Comparison of ENCODE assay signal across 8 worm cellular contexts in the genomic region with DNA sequence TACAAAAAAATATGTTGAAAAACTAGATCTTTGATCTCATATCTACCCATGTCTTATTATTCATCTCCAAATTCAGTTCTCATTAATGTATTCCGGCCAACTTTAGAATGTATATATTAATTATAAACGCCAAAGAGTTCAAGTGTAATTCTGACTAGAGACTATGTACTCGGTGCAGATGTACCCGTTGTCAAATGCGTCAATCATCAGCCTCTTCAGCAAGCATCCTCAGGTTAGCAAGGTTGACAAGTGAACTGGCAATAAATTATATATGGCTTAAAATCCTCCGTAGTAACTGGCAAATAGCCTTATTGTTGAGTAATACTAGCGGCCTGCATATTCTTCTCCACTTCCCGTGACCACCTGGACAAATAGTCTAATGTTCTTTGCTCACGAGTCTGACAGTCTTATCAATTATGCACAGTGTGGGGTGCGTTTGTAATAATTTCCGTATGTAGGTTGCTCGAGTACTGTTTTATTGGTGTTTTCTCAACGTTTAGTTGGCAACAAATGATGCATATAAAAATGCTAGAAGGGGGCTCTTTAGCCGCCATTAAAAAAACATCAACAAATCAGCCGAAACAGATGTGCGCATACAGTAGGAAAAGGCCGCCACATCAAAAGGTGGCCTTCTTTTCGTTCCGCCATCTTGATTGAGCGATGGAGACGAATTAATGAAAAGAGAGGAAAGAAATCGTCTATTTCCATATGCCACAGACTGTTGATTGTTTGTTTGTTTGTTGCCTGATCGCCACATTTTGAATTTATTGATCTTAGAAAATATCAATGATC.
TF ChIP-seq lines count a peak whose summit lies in the region.

No protein-coding gene starts in this region.

TF ChIP-seq in whole organism, L1 larva, 84 proteins besides CTCF, POLR2A, EP300 and RAD21 (continues in another document):
- TF ChIP-seq lin-35 (GFP tag; optimal IDR thresholded peaks at IDR 0.05; lab: Kevin White, UChicago) (peak in 1 of 2 experiments; percentile 2), ztf-11 (tag; optimal IDR thresholded peaks at IDR 0.05; lab: Kevin White, UChicago) (no peak), mep-1 (tag; optimal IDR thresholded peaks at IDR 0.05; lab: Kevin White, UChicago) (peak; percentile 14), unc-98 (GFP tag; IDR thresholded peaks at IDR 0.05; lab: Robert Waterston, UW) (no peak), elt-2 (tag; optimal IDR thresholded peaks at IDR 0.05; lab: Kevin White, UChicago) (peak; percentile 43), egl-13 (tag; optimal IDR thresholded peaks at IDR 0.05; lab: Kevin White, UChicago) (peak; percentile 60), dsc-1 (tag; optimal IDR thresholded peaks at IDR 0.05; lab: Kevin White, UChicago) (peak; percentile 95), nhr-20 (tag; optimal IDR thresholded peaks at IDR 0.05; lab: Kevin White, UChicago) (peak; percentile 73), fkh-10 (GFP tag; optimal IDR thresholded peaks at IDR 0.05; lab: Kevin White, UChicago) (no peak), sox-4 (tag; optimal IDR thresholded peaks at IDR 0.05; lab: Kevin White, UChicago) (peak; percentile 28)

TF ChIP-seq in whole organism, L2 larva, 48 proteins besides CTCF, POLR2A, EP300 and RAD21 (continues in another document):
- no peak for TF ChIP-seq lin-13 (GFP tag; optimal IDR thresholded peaks at IDR 0.05; lab: Kevin White, UChicago)
- TF ChIP-seq sma-9 (GFP tag; optimal IDR thresholded peaks at IDR 0.05; lab: Kevin White, UChicago): peak; percentile 60
- TF ChIP-seq sma-9 (tag; optimal IDR thresholded peaks at IDR 0.05; lab: Kevin White, UChicago): no peak
- TF ChIP-seq nhr-25 (tag; optimal IDR thresholded peaks at IDR 0.05; lab: Kevin White, UChicago): peak; percentile 13
- TF ChIP-seq skn-1 (tag; optimal IDR thresholded peaks at IDR 0.05; lab: Kevin White, UChicago): no peak
- no peak for TF ChIP-seq sem-4 (tag; optimal IDR thresholded peaks at IDR 0.05; lab: Kevin White, UChicago)
- no peak for TF ChIP-seq snpc-4 (tag; optimal IDR thresholded peaks at IDR 0.05; lab: Kevin White, UChicago)
- no peak for TF ChIP-seq Y55F3AM.14 (GFP tag; optimal IDR thresholded peaks at IDR 0.05; lab: Kevin White, UChicago)
- TF ChIP-seq nhr-21 (tag; optimal IDR thresholded peaks at IDR 0.05; lab: Kevin White, UChicago): no peak
- TF ChIP-seq F13H6.1 (tag; optimal IDR thresholded peaks at IDR 0.05; lab: Kevin White, UChicago): no peak
- TF ChIP-seq unc-62 (GFP tag; optimal IDR thresholded peaks at IDR 0.05; lab: Kevin White, UChicago): no peak

TF ChIP-seq in whole organism, L3 larva, 47 proteins besides CTCF, POLR2A, EP300 and RAD21 (continues in another document):
- TF ChIP-seq mdl-1 (tag; optimal IDR thresholded peaks at IDR 0.05; lab: Kevin White, UChicago) (no peak), fkh-2 (tag; optimal IDR thresholded peaks at IDR 0.05; lab: Kevin White, UChicago) (no peak), nhr-77 (tag; optimal IDR thresholded peaks at IDR 0.05; lab: Kevin White, UChicago) (no peak), elt-1 (tag; optimal IDR thresholded peaks at IDR 0.05; lab: Kevin White, UChicago) (no peak), pha-4 (tag; optimal IDR thresholded peaks at IDR 0.05; lab: Kevin White, UChicago) (no peak), nhr-25 (tag; optimal IDR thresholded peaks at IDR 0.05; lab: Kevin White, UChicago) (peak; percentile 9), lin-39 (tag; optimal IDR thresholded peaks at IDR 0.05; lab: Kevin White, UChicago) (no peak), nhr-237 (tag; optimal IDR thresholded peaks at IDR 0.05; lab: Kevin White, UChicago) (no peak), ceh-28 (tag; optimal IDR thresholded peaks at IDR 0.05; lab: Kevin White, UChicago) (no peak), fos-1 (tag; optimal IDR thresholded peaks at IDR 0.05; lab: Kevin White, UChicago) (no peak), snpc-4 (tag; optimal IDR thresholded peaks at IDR 0.05; lab: Kevin White, UChicago) (no peak)

TF ChIP-seq in whole organism, L4 larva, 104 proteins besides CTCF, POLR2A, EP300 and RAD21 (continues in another document):
- TF ChIP-seq zfp-3 (GFP tag; conservative IDR thresholded peaks at IDR 0.05; lab: Robert Waterston, UW): no peak
- peak; percentile 31 for TF ChIP-seq hlh-30 (tag; optimal IDR thresholded peaks at IDR 0.05; lab: Kevin White, UChicago; ENCODE audit: insufficient read depth)
- peak; percentile 29; the same call in 1 of the 2 replicates for TF ChIP-seq dmd-6 (GFP tag; IDR thresholded peaks at IDR 0.05; lab: Robert Waterston, UW)
- TF ChIP-seq Y5F2A.4 (GFP tag; optimal IDR thresholded peaks at IDR 0.05; lab: Kevin White, UChicago): no peak
- TF ChIP-seq daf-16 (GFP tag; optimal IDR thresholded peaks at IDR 0.05; lab: Kevin White, UChicago): no peak
- peak; percentile 52 for TF ChIP-seq daf-16 (tag; optimal IDR thresholded peaks at IDR 0.05; lab: Kevin White, UChicago)
- peak; percentile 46 for TF ChIP-seq hlh-11 (tag; optimal IDR thresholded peaks at IDR 0.05; lab: Kevin White, UChicago)
- TF ChIP-seq php-3 (GFP tag; IDR thresholded peaks at IDR 0.05; lab: Robert Waterston, UW): peak; percentile 52; the same call in 1 of the 2 replicates
- TF ChIP-seq ctbp-1 (GFP tag; IDR thresholded peaks at IDR 0.05; lab: Robert Waterston, UW): no peak

TF ChIP-seq in whole organism, early embryonic, 17 proteins besides CTCF, POLR2A, EP300 and RAD21:
- TF ChIP-seq hmg-4 (GFP tag; optimal IDR thresholded peaks at IDR 0.05; lab: Kevin White, UChicago) (peak; percentile 51), pes-1 (GFP tag; IDR thresholded peaks at IDR 0.05; lab: Robert Waterston, UW) (no peak)

TF ChIP-seq in whole organism, late embryonic, 69 proteins besides CTCF, POLR2A, EP300 and RAD21:
- peak; percentile 20 for TF ChIP-seq unc-55 (GFP tag; optimal IDR thresholded peaks at IDR 0.05; lab: Kevin White, UChicago)
- no peak for TF ChIP-seq sox-2 (GFP tag; IDR thresholded peaks at IDR 0.05; lab: Robert Waterston, UW)

TF ChIP-seq in whole organism, mixed stage, embryonic, 35 proteins besides CTCF, POLR2A, EP300 and RAD21:
- TF ChIP-seq blmp-1 (tag; optimal IDR thresholded peaks at IDR 0.05; lab: Kevin White, UChicago): no peak
- TF ChIP-seq lin-32 (GFP tag; optimal IDR thresholded peaks at IDR 0.05; lab: Kevin White, UChicago): peak; percentile 60
- peak; percentile 46 for TF ChIP-seq nhr-2 (tag; optimal IDR thresholded peaks at IDR 0.05; lab: Kevin White, UChicago)
- peak; percentile 21 for TF ChIP-seq unc-62 (GFP tag; optimal IDR thresholded peaks at IDR 0.05; lab: Kevin White, UChicago)
- no peak for TF ChIP-seq nhr-237 (tag; optimal IDR thresholded peaks at IDR 0.05; lab: Kevin White, UChicago)

TF ChIP-seq in whole organism, young adult, 124 proteins besides CTCF, POLR2A, EP300 and RAD21:
- TF ChIP-seq sdz-38 (tag; optimal IDR thresholded peaks at IDR 0.05; lab: Kevin White, UChicago): no peak
- peak; percentile 41 for TF ChIP-seq nhr-80 (tag; optimal IDR thresholded peaks at IDR 0.05; lab: Kevin White, UChicago)
